Worm (Caenorhabditis elegans): ENCODE data around the gene F53E4.1.

ce11 chrV:15652147-15652546 lies 16.0 kb downstream of the F53E4.1 start:
- peak; percentile 58 for TF ChIP-seq nhr-25 (tag; optimal IDR thresholded peaks at IDR 0.05)
- TF ChIP-seq R02D3.7 (tag; optimal IDR thresholded peaks at IDR 0.05) = no peak
- TF ChIP-seq zag-1 (tag; optimal IDR thresholded peaks at IDR 0.05) = no peak
- no peak for TF ChIP-seq ztf-11 (tag; optimal IDR thresholded peaks at IDR 0.05)
